Worm (Caenorhabditis elegans) whole organism, young adult: ENCODE measurements around the gene T25E12.6.
A peak's percentile ranks its signal among the peaks of the same experiment; 100 is the strongest.

Source experiments
- F33H1.4 ChIP-seq: fragments of 200-800 bp; sonication (Bioruptor generic); IDR thresholded peaks from 2 replicates; pipeline ENCODE4 v1.3.6; 2022; ENCODE audit warnings: missing genetic modification reagents, missing genetic modification characterization, missing compliant biosample characterization
- ZK185.1 ChIP-seq: sonication (generic microtip); optimal IDR thresholded peaks from 2 replicates; lab custom pipeline; 2016; ENCODE audit warnings: mild to moderate bottlenecking, missing genetic modification characterization, missing compliant biosample characterization; ENCODE audit not compliant: poor library complexity, severe bottlenecking
- him-1 ChIP-seq: sonication (generic microtip); optimal IDR thresholded peaks from 2 replicates; lab custom pipeline; 2016; ENCODE audit warnings: missing genotype, missing genetic modification reagents, missing genetic modification characterization, missing compliant biosample characterization
- let-607 ChIP-seq, 2 experiments: fragments of 200-800 bp in 1 of 2; sonication (Bioruptor generic) in 1 of 2; sonication (generic microtip) in 1 of 2; optimal IDR thresholded peaks; 2 replicates each; lab custom pipeline; 2016 to 2018; ENCODE audit warnings: mild to moderate bottlenecking in 2 of 2, missing compliant biosample characterization in 2 of 2, missing genetic modification characterization in 2 of 2, moderate library complexity in 2 of 2, missing genotype in 1 of 2
- lin-35 ChIP-seq, 3 experiments: fragments of 150-350 bp in 2 of 3; sonication (generic microtip) in 1 of 3; optimal IDR thresholded peaks; 2 replicates each; lab custom pipeline; 2014 to 2018; ENCODE audit warnings: missing biosample characterization in 3 of 3, missing genetic modification characterization in 3 of 3, missing genetic modification reagents in 3 of 3
- pbrm-1 ChIP-seq: fragments of 200-800 bp; sonication (Bioruptor generic); IDR thresholded peaks from 2 replicates; pipeline ENCODE4 v1.3.6; 2022; ENCODE audit warnings: missing genetic modification reagents, missing genetic modification characterization, missing compliant biosample characterization
- rec-8 ChIP-seq, 2 experiments: sonication (generic microtip); optimal IDR thresholded peaks; 2 replicates each; lab custom pipeline; 2016; ENCODE audit warnings: mild to moderate bottlenecking in 2 of 2, missing genetic modification characterization in 2 of 2, missing genetic modification reagents in 2 of 2, missing genotype in 2 of 2, missing biosample characterization in 1 of 2, missing compliant biosample characterization in 1 of 2, moderate library complexity in 1 of 2
- repo-1 ChIP-seq: sonication (generic microtip); optimal IDR thresholded peaks from 2 replicates; lab custom pipeline; 2017; ENCODE audit warnings: mild to moderate bottlenecking, missing genetic modification characterization, missing compliant biosample characterization

- TF ChIP-seq ZK185.1 (no peak), F33H1.4 (GFP tag; lab: Robert Waterston, UW) (peak; percentile 90), lin-35 (GFP tag; optimal IDR thresholded peaks at IDR 0.05; lab: Kevin White, UChicago) (no peak), repo-1 (tag; lab: Kevin White, UChicago) (no peak), let-607 (tag; optimal IDR thresholded peaks at IDR 0.05; lab: Kevin White, UChicago) (no peak), him-1 (tag; lab: Kevin White, UChicago) (no peak), pbrm-1 (GFP tag; lab: Robert Waterston, UW) (no peak), rec-8 (tag; optimal IDR thresholded peaks at IDR 0.05; lab: Kevin White, UChicago) (no peak)
These were observed 4.9 kb downstream of the T25E12.6 start, which contains the start of gene dkf-2 for ce11 chrV:16747031-16747672.
